Fruit fly (Drosophila melanogaster) whole organism, embryonic: ENCODE data around the gene CG18473.
A peak's percentile ranks its signal among the peaks of the same experiment; 100 is the strongest.

ENCODE experiments used
- Atf3 ChIP-seq: fragments of 200-800 bp; sonication (Bioruptor generic); optimal IDR thresholded peaks from 3 replicates; lab custom pipeline; 2016; ENCODE audit warnings: missing biosample characterization, missing genetic modification characterization
- Awh ChIP-seq: fragments of 200-800 bp; sonication (Bioruptor generic); IDR thresholded peaks from 2 replicates; pipeline ENCODE4, ENCODE4 v1.3.6; 2022; ENCODE audit warnings: missing biosample characterization, missing genetic modification characterization
- CG10462 ChIP-seq: fragments of 200-800 bp; sonication (Bioruptor generic); optimal IDR thresholded peaks from 2 replicates; lab custom pipeline; 2016; ENCODE audit warnings: missing biosample characterization, missing genetic modification characterization
- CG10543 ChIP-seq: fragments of 200-800 bp; sonication (Bioruptor generic); optimal IDR thresholded peaks from 3 replicates; lab custom pipeline; 2017; ENCODE audit warnings: missing biosample characterization, mild to moderate bottlenecking, missing genetic modification characterization, moderate library complexity
- CG11085 ChIP-seq: fragments of 200-800 bp; sonication (Bioruptor generic); IDR thresholded peaks from 2 replicates; pipeline ENCODE4 v1.3.6; 2022; ENCODE audit warnings: missing biosample characterization, missing genetic modification characterization
- CG12071 ChIP-seq: fragments of 200-800 bp; sonication (Bioruptor generic); optimal IDR thresholded peaks from 3 replicates; lab custom pipeline; 2018; ENCODE audit warnings: missing biosample characterization, mild to moderate bottlenecking, missing genetic modification characterization
- CG14441 ChIP-seq: fragments of 200-800 bp; sonication (Bioruptor generic); IDR thresholded peaks from 2 replicates; pipeline ENCODE4 v1.3.6; 2022; ENCODE audit warnings: missing biosample characterization, missing genetic modification characterization
- CG1529 ChIP-seq: fragments of 200-800 bp; sonication (Bioruptor generic); optimal IDR thresholded peaks from 3 replicates; lab custom pipeline; 2018; ENCODE audit warnings: missing biosample characterization, missing genetic modification characterization
- CG15479 ChIP-seq: fragments of 200-800 bp; sonication (Bioruptor generic); optimal IDR thresholded peaks from 3 replicates; lab custom pipeline; 2019; ENCODE audit warnings: missing biosample characterization, mild to moderate bottlenecking, missing genetic modification characterization, moderate library complexity
- CG17385 ChIP-seq: fragments of 200-800 bp; sonication (Bioruptor generic); optimal IDR thresholded peaks from 3 replicates; lab custom pipeline; 2018; ENCODE audit warnings: missing biosample characterization, mild to moderate bottlenecking, missing genetic modification characterization
- CG30431 ChIP-seq: fragments of 200-800 bp; sonication (Bioruptor generic); optimal IDR thresholded peaks from 2 replicates; lab custom pipeline; 2017; ENCODE audit warnings: missing biosample characterization, missing genetic modification characterization
- CG31224 ChIP-seq: fragments of 200-800 bp; sonication (Bioruptor generic); IDR thresholded peaks from 2 replicates; pipeline ENCODE4 v1.3.6; 2022; ENCODE audit warnings: missing biosample characterization, missing genetic modification characterization
- CG3847 ChIP-seq: fragments of 200-800 bp; sonication (Bioruptor generic); IDR thresholded peaks from 2 replicates; pipeline ENCODE4 v1.3.6; 2022; ENCODE audit warnings: missing biosample characterization, missing genetic modification characterization
- CG4360 ChIP-seq: fragments of 200-800 bp; sonication (Bioruptor generic); IDR thresholded peaks from 2 replicates; pipeline ENCODE4 v1.3.6; 2022; ENCODE audit warnings: missing biosample characterization, missing genetic modification characterization
- CG4730 ChIP-seq: fragments of 200-800 bp; sonication (Bioruptor generic); IDR thresholded peaks from 2 replicates; pipeline ENCODE4 v1.3.6; 2022; ENCODE audit warnings: missing biosample characterization, missing genetic modification characterization
- CG5953 ChIP-seq: fragments of 200-800 bp; sonication (Bioruptor generic); IDR thresholded peaks from 2 replicates; pipeline ENCODE4 v1.3.6; 2022; ENCODE audit warnings: missing biosample characterization, missing genetic modification characterization
- CG6854 ChIP-seq: fragments of 200-800 bp; sonication (Bioruptor generic); optimal IDR thresholded peaks from 3 replicates; lab custom pipeline; 2017; ENCODE audit warnings: missing biosample characterization, mild to moderate bottlenecking, missing genetic modification characterization
- CG7786 ChIP-seq: fragments of 200-800 bp; sonication (Bioruptor generic); optimal IDR thresholded peaks from 2 replicates; lab custom pipeline; 2016; ENCODE audit warnings: missing biosample characterization, missing genetic modification characterization
- CG9215 ChIP-seq: fragments of 200-800 bp; sonication (Bioruptor generic); IDR thresholded peaks from 2 replicates; pipeline ENCODE4 v1.3.6; 2022; ENCODE audit warnings: missing biosample characterization, missing genetic modification characterization
- Dad ChIP-seq: fragments of 200-800 bp; sonication (Bioruptor generic); optimal IDR thresholded peaks from 3 replicates; lab custom pipeline; 2016; ENCODE audit warnings: missing biosample characterization, missing genetic modification characterization
- Ets97D ChIP-seq: fragments of 200-800 bp; sonication (Bioruptor generic); optimal IDR thresholded peaks from 3 replicates; lab custom pipeline; 2016; ENCODE audit warnings: missing biosample characterization, missing genetic modification characterization
- H15 ChIP-seq: fragments of 200-800 bp; sonication (Bioruptor generic); IDR thresholded peaks from 3 replicates; pipeline ENCODE4 v1.3.6; 2022; ENCODE audit warnings: missing biosample characterization, missing genetic modification characterization
- HLH4C ChIP-seq: fragments of 200-800 bp; sonication (Bioruptor generic); IDR thresholded peaks from 3 replicates; pipeline ENCODE4 v1.3.6; 2022; ENCODE audit warnings: missing biosample characterization, missing genetic modification characterization; ENCODE audit not compliant: partially characterized antibody
- Pdp1 ChIP-seq, 2 experiments: fragments of 200-800 bp; sonication (Bioruptor generic); optimal IDR thresholded peaks; 3 replicates each; lab custom pipeline; 2016; ENCODE audit warnings: missing biosample characterization in 2 of 2, missing genetic modification characterization in 2 of 2, mild to moderate bottlenecking in 1 of 2, moderate library complexity in 1 of 2
- Vsx1 ChIP-seq: fragments of 200-800 bp; sonication (Bioruptor generic); optimal IDR thresholded peaks from 2 replicates; lab custom pipeline; 2017; ENCODE audit warnings: missing biosample characterization, mild to moderate bottlenecking, missing genetic modification characterization, missing genetic modification reagents
- cad ChIP-seq: fragments of >200 bp; optimal IDR thresholded peaks from 2 replicates; lab custom pipeline; 2017; ENCODE audit warnings: missing biosample characterization, missing genetic modification characterization
- chif ChIP-seq, 2 experiments: fragments of 200-800 bp; sonication (Bioruptor generic); optimal IDR thresholded peaks; 3 replicates each; lab custom pipeline; 2016; ENCODE audit warnings: missing biosample characterization in 2 of 2, missing genetic modification characterization in 2 of 2
- crol ChIP-seq: fragments of 200-800 bp; sonication (Bioruptor generic); IDR thresholded peaks from 2 replicates; pipeline ENCODE4 v1.3.6; 2022; ENCODE audit warnings: missing biosample characterization, missing genetic modification characterization
- dati ChIP-seq: fragments of 200-800 bp; sonication (Bioruptor generic); IDR thresholded peaks from 2 replicates; pipeline ENCODE4 v1.3.6; 2022; ENCODE audit warnings: missing biosample characterization, missing genetic modification characterization
- dmrt11E ChIP-seq: fragments of 200-800 bp; sonication (Bioruptor generic); optimal IDR thresholded peaks from 3 replicates; lab custom pipeline; 2018; ENCODE audit warnings: missing biosample characterization, mild to moderate bottlenecking, missing genetic modification characterization, moderate library complexity
- dmrt99B ChIP-seq: fragments of 200-800 bp; sonication (Bioruptor generic); optimal IDR thresholded peaks from 2 replicates; lab custom pipeline; 2018; ENCODE audit warnings: missing biosample characterization, mild to moderate bottlenecking, missing genetic modification characterization, moderate library complexity
- fd102C ChIP-seq: fragments of 200-800 bp; sonication (Bioruptor generic); optimal IDR thresholded peaks from 2 replicates; lab custom pipeline; 2018; ENCODE audit warnings: missing biosample characterization, mild to moderate bottlenecking, missing genetic modification characterization, moderate library complexity
- fd3F ChIP-seq: fragments of 200-800 bp; sonication (Bioruptor generic); optimal IDR thresholded peaks from 2 replicates; lab custom pipeline; 2018; ENCODE audit warnings: missing biosample characterization, mild to moderate bottlenecking, missing genetic modification characterization, moderate library complexity
- fru ChIP-seq: fragments of >200 bp; optimal IDR thresholded peaks from 2 replicates; lab custom pipeline; 2017
- gro ChIP-seq: fragments of 200-800 bp; sonication (Bioruptor generic); optimal IDR thresholded peaks from 2 replicates; lab custom pipeline; 2016; ENCODE audit warnings: missing biosample characterization, missing genetic modification characterization
- her ChIP-seq: fragments of 200-800 bp; sonication (Bioruptor generic); optimal IDR thresholded peaks from 2 replicates; lab custom pipeline; 2016; ENCODE audit warnings: missing biosample characterization, missing genetic modification characterization
- hkb ChIP-seq, 2 experiments: fragments of 200-800 bp in 1 of 2; fragments of >200 bp in 1 of 2; sonication (Bioruptor generic) in 1 of 2; IDR thresholded peaks in 1 of 2; optimal IDR thresholded peaks in 1 of 2; 2 replicates each; pipeline versions ENCODE4 v1.3.6 to Lab custom; 2017 to 2022; ENCODE audit warnings: missing biosample characterization in 1 of 2, missing genetic modification characterization in 1 of 2
- hth ChIP-seq: fragments of >200 bp; optimal IDR thresholded peaks from 2 replicates; lab custom pipeline; 2017; ENCODE audit warnings: inconsistent platforms
- jing ChIP-seq: fragments of 200-800 bp; sonication (Bioruptor generic); optimal IDR thresholded peaks from 2 replicates; lab custom pipeline; 2018; ENCODE audit warnings: missing biosample characterization, mild to moderate bottlenecking, missing genetic modification characterization
- knrl ChIP-seq: fragments of 200-800 bp; sonication (Bioruptor generic); IDR thresholded peaks from 3 replicates; pipeline ENCODE4 v1.3.6; 2022; ENCODE audit warnings: missing biosample characterization, missing genetic modification characterization; ENCODE audit not compliant: partially characterized antibody
- nau ChIP-seq: fragments of 200-800 bp; sonication (Bioruptor generic); optimal IDR thresholded peaks from 3 replicates; lab custom pipeline; 2017; ENCODE audit warnings: missing biosample characterization, mild to moderate bottlenecking, missing genetic modification characterization, missing genetic modification reagents
- pzg ChIP-seq: fragments of 200-800 bp; sonication (Bioruptor generic); optimal IDR thresholded peaks from 3 replicates; lab custom pipeline; 2018; ENCODE audit warnings: missing biosample characterization, mild to moderate bottlenecking, missing genetic modification characterization, moderate library complexity
- scrt ChIP-seq: fragments of 200-800 bp; sonication (Bioruptor generic); optimal IDR thresholded peaks from 2 replicates; lab custom pipeline; 2018; ENCODE audit warnings: missing biosample characterization, mild to moderate bottlenecking, missing genetic modification characterization, moderate library complexity
- sob ChIP-seq: fragments of 200-800 bp; sonication (Bioruptor generic); IDR thresholded peaks from 2 replicates; pipeline ENCODE4 v1.3.6; 2022; ENCODE audit warnings: missing biosample characterization, missing genetic modification characterization
- ssp ChIP-seq: fragments of 200-800 bp; sonication (Bioruptor generic); IDR thresholded peaks from 2 replicates; pipeline ENCODE4 v1.3.6; 2022; ENCODE audit warnings: missing biosample characterization, missing genetic modification characterization
- toy ChIP-seq: fragments of 200-800 bp; sonication (Bioruptor generic); IDR thresholded peaks from 2 replicates; pipeline ENCODE4 v1.3.6; 2022; ENCODE audit warnings: missing biosample characterization, missing genetic modification characterization
- vnd ChIP-seq: fragments of 200-800 bp; sonication (Bioruptor generic); IDR thresholded peaks from 3 replicates; pipeline ENCODE4 v1.3.6; 2022; ENCODE audit warnings: missing biosample characterization, missing genetic modification characterization; ENCODE audit not compliant: partially characterized antibody
- wdn ChIP-seq: fragments of 200-800 bp; sonication (Bioruptor generic); IDR thresholded peaks from 2 replicates; pipeline ENCODE4 v1.3.6; 2022; ENCODE audit warnings: missing biosample characterization, missing genetic modification characterization
- wek ChIP-seq: fragments of 200-800 bp; sonication (Bioruptor generic); optimal IDR thresholded peaks from 3 replicates; lab custom pipeline; 2018; ENCODE audit warnings: missing biosample characterization, mild to moderate bottlenecking, missing genetic modification characterization, moderate library complexity
- z ChIP-seq: fragments of 200-800 bp; sonication (Bioruptor generic); IDR thresholded peaks from 3 replicates; pipeline ENCODE4 v1.3.6; 2022; ENCODE audit warnings: missing biosample characterization, missing genetic modification characterization
- zen ChIP-seq: fragments of 200-800 bp; sonication (Bioruptor generic); optimal IDR thresholded peaks from 3 replicates; lab custom pipeline; 2018; ENCODE audit warnings: missing biosample characterization, mild to moderate bottlenecking, missing genetic modification characterization, moderate library complexity
- zen2 ChIP-seq: fragments of 200-800 bp; sonication (Bioruptor generic); IDR thresholded peaks from 3 replicates; pipeline ENCODE4 v1.3.6; 2022; ENCODE audit warnings: missing biosample characterization, missing genetic modification characterization; ENCODE audit not compliant: partially characterized antibody

The CG18473 gene

dm6 chr3R:9344791-9345208 is 18.3 kb upstream of the CG18473 start (continued):
- no peak for TF ChIP-seq wdn (GFP tag; lab: Robert Waterston, UW)
- no peak for TF ChIP-seq her (GFP tag; lab: Kevin White, UChicago)
- no peak for TF ChIP-seq crol (GFP tag; lab: Robert Waterston, UW)
- no peak for TF ChIP-seq Atf3 (GFP tag; lab: Kevin White, UChicago)
- no peak for TF ChIP-seq fd3F
- no peak for TF ChIP-seq CG9215 (GFP tag; lab: Robert Waterston, UW)
- TF ChIP-seq pzg (GFP tag; lab: Kevin White, UChicago): no peak
- no peak for TF ChIP-seq fd102C (GFP tag; lab: Kevin White, UChicago)
- no peak for TF ChIP-seq jing
- no peak for TF ChIP-seq CG5953 (GFP tag; lab: Robert Waterston, UW)
- TF ChIP-seq sob: no peak
- TF ChIP-seq Vsx1 (GFP tag; lab: Kevin White, UChicago): no peak
- no peak for TF ChIP-seq z (GFP tag; lab: Robert Waterston, UW)
- peak in 1 of 2 experiments; percentile 82 for TF ChIP-seq Pdp1 (GFP tag; optimal IDR thresholded peaks at IDR 0.05; lab: Kevin White, UChicago)
- no peak for TF ChIP-seq CG6854 (GFP tag; lab: Kevin White, UChicago)
- no peak for TF ChIP-seq wek (GFP tag; lab: Kevin White, UChicago)
- TF ChIP-seq CG1529 (GFP tag; lab: Kevin White, UChicago): peak; percentile 10
- no peak for TF ChIP-seq scrt (GFP tag; lab: Kevin White, UChicago)
- TF ChIP-seq gro (GFP tag; lab: Kevin White, UChicago): no peak
- no peak for TF ChIP-seq Ets97D (GFP tag; lab: Kevin White, UChicago)
- no peak for TF ChIP-seq hth (lab: Kevin White, UChicago)
- no peak for TF ChIP-seq ssp (GFP tag; lab: Robert Waterston, UW)
- peak; percentile 71 for TF ChIP-seq dmrt99B (tag; lab: Kevin White, UChicago)
- no peak for TF ChIP-seq CG31224
- no peak for TF ChIP-seq cad (GFP tag; lab: Kevin White, UChicago)
- no peak for TF ChIP-seq HLH4C (GFP tag; lab: Robert Waterston, UW)
- TF ChIP-seq chif (GFP tag; optimal IDR thresholded peaks at IDR 0.05; lab: Kevin White, UChicago): peak in 1 of 2 experiments; percentile 8
- TF ChIP-seq zen (tag; lab: Kevin White, UChicago): no peak
- TF ChIP-seq CG17385 (GFP tag; lab: Kevin White, UChicago): peak; percentile 48
- TF ChIP-seq Dad (GFP tag; lab: Kevin White, UChicago): no peak
- TF ChIP-seq vnd (GFP tag; lab: Robert Waterston, UW): no peak
- TF ChIP-seq CG4360: no peak
- no peak for TF ChIP-seq dati (GFP tag; lab: Robert Waterston, UW)
- no peak for TF ChIP-seq zen2 (GFP tag; lab: Robert Waterston, UW)
- 0 out of 2 replicates have a peak, but pooled peaks have one; percentile 12 for TF ChIP-seq CG3847 (GFP tag; lab: Robert Waterston, UW)
- TF ChIP-seq knrl: no peak
- TF ChIP-seq CG11085 (GFP tag; lab: Robert Waterston, UW): no peak
- TF ChIP-seq CG30431 (GFP tag; lab: Kevin White, UChicago): no peak
- TF ChIP-seq CG7786: no peak
- TF ChIP-seq dmrt11E (tag; lab: Kevin White, UChicago): peak; percentile 22
- TF ChIP-seq CG10543 (GFP tag; lab: Kevin White, UChicago): peak; percentile 1
- no peak for TF ChIP-seq hkb (optimal IDR thresholded peaks at IDR 0.05; lab: Kevin White, UChicago)
- peak; percentile 70 for TF ChIP-seq hkb (GFP tag; IDR thresholded peaks at IDR 0.05; lab: Robert Waterston, UW)
- TF ChIP-seq toy: no peak
- TF ChIP-seq CG14441 (GFP tag; lab: Robert Waterston, UW): no peak
- TF ChIP-seq CG10462: no peak
- no peak for TF ChIP-seq fru (lab: Kevin White, UChicago)
- peak; percentile 6 for TF ChIP-seq CG15479 (GFP tag; lab: Kevin White, UChicago)
- TF ChIP-seq CG12071 (GFP tag; lab: Kevin White, UChicago): no peak
- no peak for TF ChIP-seq H15 (GFP tag; lab: Robert Waterston, UW)
- no peak for TF ChIP-seq CG4730 (GFP tag; lab: Robert Waterston, UW)
- peak; percentile 53; the same call in 1 of the 2 replicates for TF ChIP-seq Awh
- no peak for TF ChIP-seq nau (GFP tag; lab: Kevin White, UChicago)
